Fruit fly (Drosophila melanogaster) whole organism, embryonic: ENCODE results near the gene PCNA2.

Experiments
- CG10543 ChIP-seq: fragments of 200-800 bp; sonication (Bioruptor generic); optimal IDR thresholded peaks from 3 replicates; lab custom pipeline; 2017; ENCODE audit warnings: missing biosample characterization, mild to moderate bottlenecking, missing genetic modification characterization, moderate library complexity
- CG11247 ChIP-seq: fragments of 200-800 bp; sonication (Bioruptor generic); IDR thresholded peaks from 2 replicates; pipeline ENCODE4 v1.3.6; 2022; ENCODE audit warnings: missing biosample characterization, missing genetic modification characterization
- CG11695 ChIP-seq: fragments of 200-800 bp; sonication (Bioruptor generic); IDR thresholded peaks from 3 replicates; pipeline ENCODE4 v1.3.6; 2022; ENCODE audit warnings: missing biosample characterization, missing genetic modification characterization
- CG12219 ChIP-seq: fragments of 200-800 bp; sonication (Bioruptor generic); optimal IDR thresholded peaks from 3 replicates; lab custom pipeline; 2018; ENCODE audit warnings: missing biosample characterization, mild to moderate bottlenecking, missing genetic modification characterization
- CG12391 ChIP-seq: fragments of 200-800 bp; sonication (Bioruptor generic); optimal IDR thresholded peaks from 3 replicates; lab custom pipeline; 2018; ENCODE audit warnings: missing biosample characterization, mild to moderate bottlenecking, missing genetic modification characterization, moderate library complexity
- CG12769 ChIP-seq: fragments of 200-800 bp; sonication (Bioruptor generic); optimal IDR thresholded peaks from 2 replicates; lab custom pipeline; 2019; ENCODE audit warnings: missing biosample characterization, mild to moderate bottlenecking, missing genetic modification characterization, moderate library complexity
- CG13624 ChIP-seq: fragments of 200-800 bp; sonication (Bioruptor generic); optimal IDR thresholded peaks from 2 replicates; lab custom pipeline; 2016; ENCODE audit warnings: missing biosample characterization, missing genetic modification characterization
- CG14667 ChIP-seq: fragments of 200-800 bp; sonication (Bioruptor generic); IDR thresholded peaks from 2 replicates; pipeline ENCODE4 v1.3.6; 2022; ENCODE audit warnings: missing biosample characterization, missing genetic modification characterization
- CG17328 ChIP-seq: fragments of 200-800 bp; sonication (Bioruptor generic); IDR thresholded peaks from 2 replicates; pipeline ENCODE4 v1.3.6; 2022; ENCODE audit warnings: missing biosample characterization, missing genetic modification characterization
- CG2678 ChIP-seq: fragments of 200-800 bp; sonication (Bioruptor generic); optimal IDR thresholded peaks from 3 replicates; lab custom pipeline; 2019; ENCODE audit warnings: missing biosample characterization, mild to moderate bottlenecking, missing genetic modification characterization, moderate library complexity
- CG3163 ChIP-seq: fragments of 200-800 bp; sonication (Bioruptor generic); optimal IDR thresholded peaks from 3 replicates; lab custom pipeline; 2016; ENCODE audit warnings: missing biosample characterization, missing genetic modification characterization
- CG33557 ChIP-seq: fragments of 200-800 bp; sonication (Bioruptor generic); optimal IDR thresholded peaks from 2 replicates; lab custom pipeline; 2019; ENCODE audit warnings: missing biosample characterization, mild to moderate bottlenecking, missing genetic modification characterization, moderate library complexity
- CG4424 ChIP-seq: fragments of 200-800 bp; sonication (Bioruptor generic); optimal IDR thresholded peaks from 3 replicates; lab custom pipeline; 2016; ENCODE audit warnings: missing biosample characterization, missing genetic modification characterization
- CG7963 ChIP-seq: fragments of 200-800 bp; sonication (Bioruptor generic); IDR thresholded peaks from 3 replicates; pipeline ENCODE4 v1.3.6; 2022; ENCODE audit warnings: missing biosample characterization, missing genetic modification characterization; ENCODE audit not compliant: partially characterized antibody
- CG8388 ChIP-seq: fragments of 200-800 bp; sonication (Bioruptor generic); optimal IDR thresholded peaks from 2 replicates; lab custom pipeline; 2019; ENCODE audit warnings: missing biosample characterization, mild to moderate bottlenecking, missing genetic modification characterization, moderate library complexity
- CG9215 ChIP-seq: fragments of 200-800 bp; sonication (Bioruptor generic); IDR thresholded peaks from 2 replicates; pipeline ENCODE4 v1.3.6; 2022; ENCODE audit warnings: missing biosample characterization, missing genetic modification characterization
- CG9437 ChIP-seq: fragments of 200-800 bp; sonication (Bioruptor generic); optimal IDR thresholded peaks from 2 replicates; lab custom pipeline; 2018; ENCODE audit warnings: missing biosample characterization, mild to moderate bottlenecking, missing genetic modification characterization
- CHES-1-like ChIP-seq: fragments of 200-800 bp; sonication (Bioruptor generic); optimal IDR thresholded peaks from 2 replicates; lab custom pipeline; 2016; ENCODE audit warnings: missing biosample characterization, missing genetic modification characterization
- CoRest ChIP-seq: fragments of 200-800 bp; sonication (Bioruptor generic); optimal IDR thresholded peaks from 3 replicates; lab custom pipeline; 2018; ENCODE audit warnings: missing biosample characterization, mild to moderate bottlenecking, missing genetic modification characterization, moderate library complexity
- Dbx ChIP-seq: fragments of 200-800 bp; sonication (Bioruptor generic); IDR thresholded peaks from 3 replicates; pipeline ENCODE4 v1.3.6; 2022; ENCODE audit warnings: missing biosample characterization, missing genetic modification characterization
- Dip2 ChIP-seq: fragments of 200-800 bp; sonication (Bioruptor generic); IDR thresholded peaks from 2 replicates; pipeline ENCODE4 v1.3.6; 2022; ENCODE audit warnings: missing biosample characterization, missing genetic modification characterization
- Dp ChIP-seq: fragments of 200-800 bp; sonication (Bioruptor generic); optimal IDR thresholded peaks from 2 replicates; lab custom pipeline; 2018; ENCODE audit warnings: missing biosample characterization, mild to moderate bottlenecking, missing genetic modification characterization, moderate library complexity
- Fer1 ChIP-seq: fragments of 200-800 bp; sonication (Bioruptor generic); optimal IDR thresholded peaks from 2 replicates; lab custom pipeline; 2017; ENCODE audit warnings: missing biosample characterization, mild to moderate bottlenecking, missing genetic modification characterization
- Gug ChIP-seq: fragments of 200-800 bp; sonication (Bioruptor generic); IDR thresholded peaks from 4 replicates; pipeline ENCODE4 v1.3.6; 2022; ENCODE audit warnings: missing biosample characterization, missing genetic modification characterization
- Hsf ChIP-seq: fragments of 200-800 bp; sonication (Bioruptor generic); optimal IDR thresholded peaks from 3 replicates; lab custom pipeline; 2016; ENCODE audit warnings: missing biosample characterization, missing genetic modification characterization
- Ravus ChIP-seq: fragments of 200-800 bp; sonication (Bioruptor generic); IDR thresholded peaks from 2 replicates; pipeline ENCODE4 v1.3.6; 2022; ENCODE audit warnings: missing biosample characterization, missing genetic modification characterization
- Rfx ChIP-seq: fragments of 200-800 bp; sonication (Bioruptor generic); IDR thresholded peaks from 2 replicates; pipeline ENCODE4 v1.3.6; 2022; ENCODE audit warnings: missing biosample characterization, missing genetic modification characterization
- Side ChIP-seq: fragments of 200-800 bp; sonication (Bioruptor generic); optimal IDR thresholded peaks from 2 replicates; lab custom pipeline; 2016; ENCODE audit warnings: missing biosample characterization, missing genetic modification characterization
- Spps ChIP-seq: fragments of 200-800 bp; sonication (Bioruptor generic); optimal IDR thresholded peaks from 2 replicates; lab custom pipeline; 2018; ENCODE audit warnings: missing biosample characterization, mild to moderate bottlenecking, missing genetic modification characterization
- ab ChIP-seq: fragments of 200-800 bp; sonication (Bioruptor generic); optimal IDR thresholded peaks from 2 replicates; lab custom pipeline; 2016; ENCODE audit warnings: missing biosample characterization, missing genetic modification characterization
- ac ChIP-seq: fragments of 200-800 bp; sonication (Bioruptor generic); optimal IDR thresholded peaks from 3 replicates; lab custom pipeline; 2017; ENCODE audit warnings: missing biosample characterization, mild to moderate bottlenecking, missing genetic modification characterization
- bbx ChIP-seq: fragments of 200-800 bp; sonication (Bioruptor generic); IDR thresholded peaks from 2 replicates; pipeline ENCODE4 v1.3.6; 2022; ENCODE audit warnings: missing biosample characterization, missing genetic modification characterization; ENCODE audit not compliant: partially characterized antibody
- cas ChIP-seq: fragments of 200-800 bp; sonication (Bioruptor generic); IDR thresholded peaks from 2 replicates; pipeline ENCODE4 v1.3.6; 2022; ENCODE audit warnings: missing biosample characterization, missing genetic modification characterization
- cato ChIP-seq: fragments of 200-800 bp; sonication (Bioruptor generic); optimal IDR thresholded peaks from 2 replicates; lab custom pipeline; 2016; ENCODE audit warnings: missing biosample characterization, missing genetic modification characterization, borderline replicate concordance
- crc ChIP-seq: fragments of 200-800 bp; sonication (Bioruptor generic); optimal IDR thresholded peaks from 2 replicates; lab custom pipeline; 2016; ENCODE audit warnings: missing biosample characterization, missing genetic modification characterization
- croc ChIP-seq: fragments of 200-800 bp; sonication (Bioruptor generic); conservative IDR thresholded peaks from 3 replicates; pipeline ENCODE4 v1.3.6; 2022; ENCODE audit warnings: missing biosample characterization, missing genetic modification characterization
- dmrt11E ChIP-seq: fragments of 200-800 bp; sonication (Bioruptor generic); optimal IDR thresholded peaks from 3 replicates; lab custom pipeline; 2018; ENCODE audit warnings: missing biosample characterization, mild to moderate bottlenecking, missing genetic modification characterization, moderate library complexity
- gsb-n ChIP-seq: fragments of 200-800 bp; sonication (Bioruptor generic); optimal IDR thresholded peaks from 3 replicates; lab custom pipeline; 2018; ENCODE audit warnings: missing biosample characterization, mild to moderate bottlenecking, missing genetic modification characterization
- jumu ChIP-seq: fragments of 200-800 bp; sonication (Bioruptor generic); optimal IDR thresholded peaks from 3 replicates; lab custom pipeline; 2016; ENCODE audit warnings: missing biosample characterization, missing genetic modification characterization
- lilli ChIP-seq: fragments of 200-800 bp; sonication (Bioruptor generic); optimal IDR thresholded peaks from 3 replicates; lab custom pipeline; 2016; ENCODE audit warnings: missing biosample characterization, missing genetic modification characterization
- nmo ChIP-seq: fragments of 200-800 bp; sonication (Bioruptor generic); optimal IDR thresholded peaks from 2 replicates; lab custom pipeline; 2018; ENCODE audit warnings: missing biosample characterization, mild to moderate bottlenecking, missing genetic modification characterization, moderate library complexity
- pros ChIP-seq: fragments of 200-800 bp; sonication (Bioruptor generic); optimal IDR thresholded peaks from 3 replicates; lab custom pipeline; 2019; ENCODE audit warnings: missing biosample characterization, mild to moderate bottlenecking, missing genetic modification characterization, moderate library complexity
- rib ChIP-seq: fragments of 200-800 bp; sonication (Bioruptor generic); IDR thresholded peaks from 2 replicates; pipeline ENCODE4 v1.3.6; 2022; ENCODE audit warnings: missing biosample characterization, missing genetic modification characterization
- scrt ChIP-seq: fragments of 200-800 bp; sonication (Bioruptor generic); optimal IDR thresholded peaks from 2 replicates; lab custom pipeline; 2018; ENCODE audit warnings: missing biosample characterization, mild to moderate bottlenecking, missing genetic modification characterization, moderate library complexity
- sd ChIP-seq: fragments of 200-800 bp; sonication (Bioruptor generic); optimal IDR thresholded peaks from 3 replicates; lab custom pipeline; 2018; ENCODE audit warnings: missing biosample characterization, mild to moderate bottlenecking, missing genetic modification characterization, moderate library complexity
- slp2 ChIP-seq: fragments of 200-800 bp; sonication (Bioruptor generic); optimal IDR thresholded peaks from 2 replicates; lab custom pipeline; 2016; ENCODE audit warnings: missing biosample characterization, missing genetic modification characterization
- tap ChIP-seq: fragments of 200-800 bp; optimal IDR thresholded peaks from 3 replicates; lab custom pipeline; 2019; ENCODE audit warnings: missing biosample characterization, mild to moderate bottlenecking, missing genetic modification characterization, moderate library complexity
- tio ChIP-seq: fragments of 200-800 bp; sonication (Bioruptor generic); optimal IDR thresholded peaks from 2 replicates; lab custom pipeline; 2017; ENCODE audit warnings: missing biosample characterization, missing genetic modification characterization, inconsistent platforms
- twi ChIP-seq: fragments of 200-800 bp; optimal IDR thresholded peaks from 2 replicates; lab custom pipeline; 2019; ENCODE audit warnings: missing biosample characterization, mild to moderate bottlenecking, missing genetic modification characterization, moderate library complexity
- usp ChIP-seq: fragments of >200 bp; optimal IDR thresholded peaks from 2 replicates; lab custom pipeline; 2017; ENCODE audit warnings: missing biosample characterization, missing genetic modification characterization
- zfh2 ChIP-seq: fragments of 200-800 bp; sonication (Bioruptor generic); optimal IDR thresholded peaks from 2 replicates; lab custom pipeline; 2016; ENCODE audit warnings: missing biosample characterization, missing genetic modification characterization

The PCNA2 gene

DNA sequence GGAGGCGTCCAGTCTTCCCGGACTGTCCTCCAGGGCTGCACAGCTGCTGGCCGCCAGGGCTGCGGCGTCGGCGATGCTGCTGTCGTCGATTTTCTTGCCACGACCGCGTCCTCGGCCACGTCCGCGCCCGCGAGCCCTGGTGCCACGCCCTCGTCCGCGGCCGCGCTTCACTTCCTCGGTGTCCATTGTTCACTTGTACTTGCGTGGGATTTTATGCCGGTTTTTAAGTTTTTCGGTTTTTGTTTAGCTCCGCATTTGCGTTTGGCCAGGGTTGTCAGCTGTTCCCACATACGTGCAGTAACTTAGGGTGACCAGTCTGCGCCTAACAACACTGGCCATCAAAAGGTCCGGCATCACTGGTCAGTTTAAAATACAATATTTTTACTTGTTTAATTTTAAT, 1.6 kb downstream of the PCNA2 start, which contains the start of gene Hakai (continued):
- 0 out of 2 replicates have a peak, but pooled peaks have one; percentile 26 for TF ChIP-seq CG14667 (GFP tag; lab: Robert Waterston, UW)
- TF ChIP-seq CG17328 (GFP tag; lab: Robert Waterston, UW), result no peak; the same call in 1 of the 2 replicates
- peak; percentile 0 for TF ChIP-seq dmrt11E (tag; lab: Kevin White, UChicago)
- TF ChIP-seq slp2 (GFP tag; lab: Kevin White, UChicago), result peak; percentile 40
- no peak for TF ChIP-seq ab (GFP tag; lab: Kevin White, UChicago)
- peak; percentile 74 for TF ChIP-seq CoRest (tag; lab: Kevin White, UChicago)
- peak; percentile 60 for TF ChIP-seq CG4424
- TF ChIP-seq rib (GFP tag; lab: Robert Waterston, UW), result no peak
- TF ChIP-seq usp, result no peak
- TF ChIP-seq Ravus (GFP tag; lab: Robert Waterston, UW), result no peak
- no peak for TF ChIP-seq cato (GFP tag; lab: Kevin White, UChicago)
- no peak for TF ChIP-seq pros (GFP tag; lab: Kevin White, UChicago)
- peak; percentile 66 for TF ChIP-seq Fer1
- no peak for TF ChIP-seq sd (tag; lab: Kevin White, UChicago)
- peak; percentile 32 for TF ChIP-seq twi
- TF ChIP-seq jumu, result peak; percentile 71
- 0 out of 2 replicates have a peak, but pooled peaks have one; percentile 33 for TF ChIP-seq bbx (GFP tag; lab: Robert Waterston, UW)
- TF ChIP-seq CG13624, result peak; percentile 77
- no peak for TF ChIP-seq CG33557 (GFP tag; lab: Kevin White, UChicago)
- peak; percentile 77 for TF ChIP-seq CHES-1-like (GFP tag; lab: Kevin White, UChicago)
- peak; percentile 60 for TF ChIP-seq CG11247
- TF ChIP-seq croc (GFP tag; lab: Robert Waterston, UW), result peak; percentile 46; the same call in 2 of the 3 replicates
- TF ChIP-seq tap (tag; lab: Kevin White, UChicago), result no peak
- peak; percentile 83 for TF ChIP-seq Gug (GFP tag; lab: Robert Waterston, UW)
- TF ChIP-seq CG2678 (tag; lab: Kevin White, UChicago), result peak; percentile 45
- TF ChIP-seq CG8388, result peak; percentile 37
- TF ChIP-seq Hsf (GFP tag; lab: Kevin White, UChicago), result peak; percentile 53
- peak; percentile 62; the same call in 1 of the 2 replicates for TF ChIP-seq cas
- TF ChIP-seq Dp (GFP tag; lab: Kevin White, UChicago), result peak; percentile 73
- peak; percentile 67 for TF ChIP-seq zfh2 (GFP tag; lab: Kevin White, UChicago)
- no peak for TF ChIP-seq Spps (tag; lab: Kevin White, UChicago)
- peak; percentile 41 for TF ChIP-seq crc (GFP tag; lab: Kevin White, UChicago)
- peak; percentile 69; the same call in 2 of the 3 replicates for TF ChIP-seq Dbx (GFP tag; lab: Robert Waterston, UW)
- no peak for TF ChIP-seq tio (GFP tag; lab: Kevin White, UChicago)
- no peak for TF ChIP-seq CG12769 (tag; lab: Kevin White, UChicago)
- TF ChIP-seq CG9215 (GFP tag; lab: Robert Waterston, UW), result peak; percentile 64
- peak; percentile 13 for TF ChIP-seq CG12391 (tag; lab: Kevin White, UChicago)
- TF ChIP-seq lilli (GFP tag; lab: Kevin White, UChicago), result peak; percentile 76
- 0 out of 3 replicates have a peak, but pooled peaks have one; percentile 32 for TF ChIP-seq CG7963 (GFP tag; lab: Robert Waterston, UW)
- TF ChIP-seq CG10543 (GFP tag; lab: Kevin White, UChicago), result peak; percentile 30
- peak; percentile 28 for TF ChIP-seq gsb-n
- TF ChIP-seq nmo (GFP tag; lab: Kevin White, UChicago), result peak; percentile 65
- peak; percentile 51 for TF ChIP-seq Side (GFP tag; lab: Kevin White, UChicago)
- TF ChIP-seq scrt (GFP tag; lab: Kevin White, UChicago), result no peak
- TF ChIP-seq CG3163 (GFP tag; lab: Kevin White, UChicago), result peak; percentile 54
- TF ChIP-seq ac (GFP tag; lab: Kevin White, UChicago), result no peak
- no peak for TF ChIP-seq CG9437 (GFP tag; lab: Kevin White, UChicago)
- no peak for TF ChIP-seq CG12219 (GFP tag; lab: Kevin White, UChicago)
- TF ChIP-seq Rfx (GFP tag; lab: Robert Waterston, UW), result peak; percentile 80
- no peak for TF ChIP-seq Dip2 (GFP tag; lab: Robert Waterston, UW)
- no peak for TF ChIP-seq CG11695
